Worm (Caenorhabditis elegans): ENCODE results near the gene Y46G5A.29.

Gene Y46G5A.29

DNA sequence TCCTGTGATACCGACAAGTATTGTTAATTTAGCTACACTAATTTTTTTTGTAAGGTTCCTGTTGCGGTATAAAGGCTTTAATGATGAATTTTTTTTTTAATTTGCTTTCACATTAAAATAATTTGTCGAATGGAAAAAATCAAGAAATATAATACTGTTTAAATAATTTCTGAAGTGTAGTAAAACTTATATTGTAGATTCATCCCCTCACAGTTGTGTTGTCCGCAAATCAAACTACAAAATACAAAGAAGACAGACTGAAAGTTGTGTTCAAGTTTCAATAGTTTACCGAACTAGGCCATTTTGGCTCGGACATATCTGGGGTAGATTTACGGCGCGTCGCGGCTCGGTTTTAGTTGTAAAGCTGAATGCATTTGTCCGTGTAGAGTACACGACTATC is 41.4 kb downstream of the Y46G5A.29 start:
- TF ChIP-seq tab-1 (GFP tag; IDR thresholded peaks at IDR 0.05): no peak

DNA sequence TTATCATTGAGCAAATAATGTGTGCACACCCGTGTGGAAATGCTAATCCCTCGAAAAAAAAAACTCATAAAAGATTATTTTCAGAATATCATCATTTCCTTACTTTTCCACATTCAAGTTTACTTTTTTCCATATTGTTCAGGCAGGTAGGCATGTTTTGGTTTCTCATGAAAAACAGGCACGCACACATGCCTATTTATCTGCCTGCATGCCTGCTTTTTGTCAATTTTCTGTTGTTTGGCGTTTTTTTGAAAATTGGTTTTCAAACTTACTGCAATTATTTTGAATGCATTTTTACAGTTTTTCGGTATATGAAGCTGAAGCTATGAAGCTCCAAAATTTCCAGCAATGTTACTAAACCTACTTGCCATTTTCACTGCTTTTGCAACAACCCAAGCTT is 41.9 kb downstream of the Y46G5A.29 start, which contains the start of gene clec-64:
Gene clec-64, plus strand, starts transcription at position 301 of the 400 bp plus-strand sequence.
- TF ChIP-seq ref-1 (GFP tag; conservative IDR thresholded peaks at IDR 0.05) (no peak), T22C8.4 (GFP tag; IDR thresholded peaks at IDR 0.05) (no peak), cog-1 (tag; optimal IDR thresholded peaks at IDR 0.05) (no peak), flt-1 (GFP tag; IDR thresholded peaks at IDR 0.05) (no peak), ztf-29 (GFP tag; IDR thresholded peaks at IDR 0.05) (no peak), ztf-23 (GFP tag; IDR thresholded peaks at IDR 0.05) (no peak), tab-1 (GFP tag; IDR thresholded peaks at IDR 0.05) (no peak), klf-2 (GFP tag; conservative IDR thresholded peaks at IDR 0.05) (no peak), med-1 (GFP tag; optimal IDR thresholded peaks at IDR 0.05; ENCODE audit: insufficient read depth) (no peak)

ce11 chrII:12901025-12901424 is 45.0 kb downstream of the Y46G5A.29 start, which contains the start of gene clec-65:
Gene clec-65 (plus strand): TSS chrII:12901325.
- TF ChIP-seq T22C8.4 (GFP tag; IDR thresholded peaks at IDR 0.05): no peak
- TF ChIP-seq tab-1 (GFP tag; IDR thresholded peaks at IDR 0.05): no peak

ce11 chrII:12904174-12904573 is 48.2 kb downstream of the Y46G5A.29 start, which contains the start of gene clec-66:
Gene clec-66 (plus strand): TSS chrII:12904398.
- TF ChIP-seq ztf-29 (GFP tag; IDR thresholded peaks at IDR 0.05): no peak
- TF ChIP-seq ref-1 (GFP tag; conservative IDR thresholded peaks at IDR 0.05): no peak
- TF ChIP-seq tab-1 (GFP tag; IDR thresholded peaks at IDR 0.05): no peak
- no peak for TF ChIP-seq T22C8.4 (GFP tag; IDR thresholded peaks at IDR 0.05)
- TF ChIP-seq cog-1 (tag; optimal IDR thresholded peaks at IDR 0.05): no peak
- no peak for TF ChIP-seq klf-2 (GFP tag; conservative IDR thresholded peaks at IDR 0.05)
- TF ChIP-seq med-1 (GFP tag; optimal IDR thresholded peaks at IDR 0.05; ENCODE audit: insufficient read depth): no peak
- TF ChIP-seq ztf-23 (GFP tag; IDR thresholded peaks at IDR 0.05): no peak

- TF ChIP-seq tab-1 (GFP tag; IDR thresholded peaks at IDR 0.05) (no peak), ztf-29 (GFP tag; IDR thresholded peaks at IDR 0.05) (no peak), ref-1 (GFP tag; conservative IDR thresholded peaks at IDR 0.05) (no peak), med-1 (GFP tag; optimal IDR thresholded peaks at IDR 0.05; ENCODE audit: insufficient read depth) (no peak), cog-1 (tag; optimal IDR thresholded peaks at IDR 0.05) (no peak), ztf-23 (GFP tag; IDR thresholded peaks at IDR 0.05) (no peak), T22C8.4 (GFP tag; IDR thresholded peaks at IDR 0.05) (no peak), flt-1 (GFP tag; IDR thresholded peaks at IDR 0.05) (no peak), klf-2 (GFP tag; conservative IDR thresholded peaks at IDR 0.05) (no peak)
Observed at ce11 chrII:12907070-12907469, 51.1 kb downstream of the Y46G5A.29 start, which contains the start of gene nspb-11. Gene nspb-11 (plus strand): TSS chrII:12907370.

ce11 chrII:12908779-12909178 is 52.8 kb downstream of the Y46G5A.29 start, which contains the start of gene ddn-2:
Gene ddn-2 (plus strand): TSS chrII:12909079.
- TF ChIP-seq cog-1 (tag; optimal IDR thresholded peaks at IDR 0.05) (no peak), klf-2 (GFP tag; conservative IDR thresholded peaks at IDR 0.05) (no peak), med-1 (GFP tag; optimal IDR thresholded peaks at IDR 0.05; ENCODE audit: insufficient read depth) (no peak)

Measured in whole organism, midembryonic.